Worm (Caenorhabditis elegans) whole organism, L2 larva: ENCODE measurements around the gene srw-87.

ENCODE experiments used
- C34F6.9 ChIP-seq: fragments of 150-350 bp; optimal IDR thresholded peaks from 2 replicates; lab custom pipeline; 2014; ENCODE audit warnings: missing biosample characterization, missing genetic modification characterization
- F13H6.1 ChIP-seq: sonication (generic microtip); optimal IDR thresholded peaks from 2 replicates; lab custom pipeline; 2016; ENCODE audit warnings: missing genetic modification characterization, missing compliant biosample characterization
- R02D3.7 ChIP-seq: fragments of 150-350 bp; optimal IDR thresholded peaks from 2 replicates; lab custom pipeline; 2014; ENCODE audit warnings: missing biosample characterization, missing genetic modification characterization
- Y55F3AM.14 ChIP-seq: fragments of 200-800 bp; sonication (Bioruptor generic); optimal IDR thresholded peaks from 2 replicates; lab custom pipeline; 2018; ENCODE audit warnings: mild to moderate bottlenecking, missing genetic modification characterization, missing compliant biosample characterization
- ZK546.5 ChIP-seq: sonication (generic microtip); optimal IDR thresholded peaks from 2 replicates; lab custom pipeline; 2017; ENCODE audit warnings: missing biosample characterization, missing genetic modification characterization
- blmp-1 ChIP-seq: sonication (generic microtip); optimal IDR thresholded peaks from 2 replicates; lab custom pipeline; 2017; ENCODE audit warnings: missing genetic modification characterization, mild to moderate bottlenecking, missing compliant biosample characterization, antibody characterized with exemption, moderate library complexity; ENCODE audit not compliant: insufficient read depth
- crh-2 ChIP-seq: sonication (generic microtip); optimal IDR thresholded peaks from 2 replicates; lab custom pipeline; 2017; ENCODE audit warnings: missing biosample characterization, missing genetic modification characterization
- dmd-4 ChIP-seq: sonication (generic microtip); optimal IDR thresholded peaks from 2 replicates; lab custom pipeline; 2017; ENCODE audit warnings: missing biosample characterization, missing genetic modification characterization
- egl-27 ChIP-seq: sonication (generic microtip); optimal IDR thresholded peaks from 3 replicates; lab custom pipeline; 2017; ENCODE audit warnings: missing biosample characterization, missing genetic modification reagents, missing genetic modification characterization
- elt-1 ChIP-seq: fragments of 150-350 bp; optimal IDR thresholded peaks from 2 replicates; lab custom pipeline; 2014; ENCODE audit warnings: missing biosample characterization, missing genetic modification characterization
- elt-3 ChIP-seq: sonication (generic microtip); optimal IDR thresholded peaks from 2 replicates; lab custom pipeline; 2017; ENCODE audit warnings: missing biosample characterization, missing genetic modification characterization
- fos-1 ChIP-seq: fragments of 150-350 bp; optimal IDR thresholded peaks from 2 replicates; lab custom pipeline; 2014; ENCODE audit warnings: missing biosample characterization, missing genetic modification characterization
- gmeb-1 ChIP-seq: fragments of 150-350 bp; optimal IDR thresholded peaks from 2 replicates; lab custom pipeline; 2014; ENCODE audit warnings: missing biosample characterization, missing genetic modification characterization
- lin-11 ChIP-seq: fragments of 150-350 bp; sonication (generic microtip); optimal IDR thresholded peaks from 2 replicates; lab custom pipeline; 2014; ENCODE audit warnings: missing biosample characterization, missing genetic modification characterization, inconsistent platforms, mixed read lengths
- lin-13 ChIP-seq: fragments of 150-350 bp; optimal IDR thresholded peaks from 2 replicates; lab custom pipeline; 2014; ENCODE audit warnings: missing biosample characterization, missing genetic modification reagents, missing genetic modification characterization
- lsy-2 ChIP-seq, 2 experiments: fragments of 150-350 bp in 1 of 2; sonication (generic microtip) in 1 of 2; optimal IDR thresholded peaks; 2 replicates each; lab custom pipeline; 2014 to 2017; ENCODE audit warnings: missing biosample characterization in 2 of 2, missing genetic modification characterization in 2 of 2
- mbf-1 ChIP-seq: sonication (generic microtip); optimal IDR thresholded peaks from 2 replicates; lab custom pipeline; 2017; ENCODE audit warnings: missing biosample characterization, missing genetic modification characterization
- mdl-1 ChIP-seq, 2 experiments: fragments of 150-350 bp in 1 of 2; sonication (generic microtip) in 1 of 2; optimal IDR thresholded peaks; 2 replicates each; lab custom pipeline; 2017; ENCODE audit warnings: missing biosample characterization in 2 of 2, missing genetic modification characterization in 2 of 2
- nhr-10 ChIP-seq: sonication (generic microtip); optimal IDR thresholded peaks from 2 replicates; lab custom pipeline; 2017; ENCODE audit warnings: missing biosample characterization, missing genetic modification characterization
- nhr-129 ChIP-seq: fragments of 150-350 bp; optimal IDR thresholded peaks from 2 replicates; lab custom pipeline; 2014; ENCODE audit warnings: missing biosample characterization, missing genetic modification characterization
- nhr-23 ChIP-seq: fragments of 150-350 bp; optimal IDR thresholded peaks from 2 replicates; lab custom pipeline; 2014; ENCODE audit warnings: missing biosample characterization, missing genetic modification reagents, missing genetic modification characterization
- nhr-6 ChIP-seq: fragments of 150-350 bp; optimal IDR thresholded peaks from 2 replicates; lab custom pipeline; 2014; ENCODE audit warnings: missing biosample characterization, missing genetic modification characterization
- peb-1 ChIP-seq: fragments of 150-350 bp; optimal IDR thresholded peaks from 2 replicates; lab custom pipeline; 2014; ENCODE audit warnings: missing biosample characterization, missing genetic modification characterization
- sem-4 ChIP-seq: fragments of 150-350 bp; optimal IDR thresholded peaks from 2 replicates; lab custom pipeline; 2014; ENCODE audit warnings: missing biosample characterization, missing genetic modification reagents, missing genetic modification characterization
- sma-3 ChIP-seq: sonication (generic microtip); optimal IDR thresholded peaks from 2 replicates; lab custom pipeline; 2016; ENCODE audit warnings: missing genetic modification reagents, missing genetic modification characterization, missing compliant biosample characterization
- sma-9 ChIP-seq, 2 experiments: fragments of 150-350 bp in 1 of 2; sonication (generic microtip) in 1 of 2; optimal IDR thresholded peaks; 2 replicates each; lab custom pipeline; 2014 to 2016; ENCODE audit warnings: missing genetic modification characterization in 2 of 2, mild to moderate bottlenecking in 1 of 2, missing biosample characterization in 1 of 2, missing compliant biosample characterization in 1 of 2, missing genetic modification reagents in 1 of 2, moderate library complexity in 1 of 2
- snpc-4 ChIP-seq: fragments of 150-350 bp; optimal IDR thresholded peaks from 2 replicates; lab custom pipeline; 2014; ENCODE audit warnings: missing biosample characterization, missing genetic modification characterization
- unc-39 ChIP-seq: fragments of 150-350 bp; optimal IDR thresholded peaks from 2 replicates; lab custom pipeline; 2014; ENCODE audit warnings: missing biosample characterization, missing genetic modification characterization
- unc-55 ChIP-seq: fragments of 150-350 bp; sonication (generic microtip); optimal IDR thresholded peaks from 3 replicates; lab custom pipeline; 2014; ENCODE audit warnings: missing biosample characterization, missing genetic modification reagents, missing genetic modification characterization
- unc-62 ChIP-seq: fragments of 150-350 bp; optimal IDR thresholded peaks from 2 replicates; lab custom pipeline; 2014; ENCODE audit warnings: missing biosample characterization, missing genetic modification reagents, missing genetic modification characterization
- zag-1 ChIP-seq: fragments of 150-350 bp; optimal IDR thresholded peaks from 2 replicates; lab custom pipeline; 2014; ENCODE audit warnings: missing biosample characterization, missing genetic modification characterization

Gene srw-87

DNA sequence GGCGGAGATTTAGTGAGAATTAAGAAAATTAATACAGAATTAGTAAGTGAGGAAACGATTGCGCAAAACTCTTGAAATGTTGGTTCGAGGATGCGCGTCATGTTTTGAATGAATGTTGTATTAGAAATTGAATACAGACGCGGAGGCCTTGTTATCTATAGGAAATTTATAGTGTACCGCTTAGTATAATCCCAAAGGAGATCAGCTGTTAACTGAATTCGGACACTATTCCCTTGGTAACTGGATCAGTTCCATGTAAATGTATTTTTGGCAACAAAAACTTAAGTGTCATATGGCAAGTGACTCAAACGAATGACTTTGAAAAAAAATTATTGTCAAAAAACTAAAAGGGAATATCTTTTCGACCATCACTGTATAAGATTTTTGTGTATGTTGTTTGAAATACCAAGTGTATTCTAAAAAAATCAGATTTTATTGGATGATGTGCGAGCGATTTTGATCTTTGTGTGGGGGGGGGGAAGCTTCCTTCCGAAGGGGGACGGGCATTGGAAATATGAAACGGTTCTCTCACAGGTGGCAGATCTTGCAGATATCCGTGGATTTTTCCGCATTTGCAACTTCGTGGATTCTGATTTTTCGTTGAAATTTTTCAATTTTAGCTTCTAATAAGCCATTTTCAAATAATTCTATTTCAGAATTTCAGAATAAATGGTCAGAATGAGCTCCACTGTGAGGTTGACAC lies 10.1 kb downstream of the srw-87 start, which contains the start of the genes W08G11.5 and W08G11.1:
Gene W08G11.5, minus strand, starts transcription at position 101 of the 703 bp plus-strand sequence.
Gene W08G11.1, plus strand, starts transcription at position 653 of the 703 bp plus-strand sequence.
- TF ChIP-seq mbf-1 (tag; lab: Kevin White, UChicago): no peak
- TF ChIP-seq ZK546.5 (tag; lab: Kevin White, UChicago): no peak
- no peak for TF ChIP-seq crh-2 (tag; lab: Kevin White, UChicago)

DNA sequence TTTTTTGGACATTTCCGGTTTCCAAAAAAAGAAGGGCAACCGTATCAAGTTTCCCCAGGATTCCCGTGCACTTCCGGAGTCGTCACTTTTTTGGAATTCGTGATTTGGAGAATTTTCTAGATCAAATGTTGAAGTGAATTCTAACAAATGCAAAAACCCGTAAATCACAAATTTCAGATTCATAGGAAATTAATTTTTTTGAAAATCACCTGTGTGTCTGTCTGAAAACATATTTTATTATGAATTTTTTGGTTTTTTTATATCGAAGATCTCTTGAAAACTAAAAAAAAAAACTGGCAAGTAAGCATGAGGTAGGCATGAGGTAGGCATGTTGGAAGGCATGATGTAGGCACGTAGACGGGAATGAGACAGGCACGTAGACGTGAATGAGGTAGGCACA lies 13.6 kb downstream of the srw-87 start:
- TF ChIP-seq sem-4 (tag; lab: Kevin White, UChicago) (no peak), Y55F3AM.14 (GFP tag; lab: Kevin White, UChicago) (no peak), unc-62 (GFP tag; lab: Kevin White, UChicago) (no peak), gmeb-1 (tag; lab: Kevin White, UChicago) (no peak), elt-3 (tag; lab: Kevin White, UChicago) (no peak), egl-27 (tag; lab: Kevin White, UChicago) (no peak), mbf-1 (tag; lab: Kevin White, UChicago) (no peak), F13H6.1 (tag; lab: Kevin White, UChicago) (no peak)

DNA sequence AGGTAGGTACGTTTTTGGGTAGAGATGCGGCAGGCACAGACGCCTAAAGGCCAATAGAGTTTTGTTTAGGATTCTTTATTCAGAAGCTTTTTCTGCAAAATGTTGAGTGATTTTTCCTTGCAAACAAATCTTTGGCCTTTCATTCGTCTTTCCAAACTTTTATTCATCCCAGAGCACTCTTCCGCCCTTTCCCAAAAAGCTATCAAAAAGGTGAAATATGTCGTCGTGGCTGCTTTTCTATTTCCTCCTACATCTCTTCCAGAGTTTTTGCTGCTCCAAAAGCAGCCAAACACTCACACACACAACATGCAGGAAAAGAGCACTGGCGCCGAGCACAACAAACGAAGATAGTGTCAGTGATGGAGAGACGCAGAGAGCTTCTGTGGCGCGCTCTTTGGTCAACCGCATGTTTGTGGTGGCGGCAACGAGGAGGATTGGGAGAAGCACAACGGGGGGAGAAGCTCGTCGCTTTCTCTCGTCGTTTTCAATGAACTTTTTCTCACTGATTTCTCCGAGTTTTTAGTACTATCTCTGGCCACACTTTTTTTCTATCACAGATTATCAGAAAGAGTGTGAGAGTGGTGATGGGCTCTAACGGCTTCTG lies 14.5 kb downstream of the srw-87 start:
- TF ChIP-seq F13H6.1 (tag; lab: Kevin White, UChicago) (peak; percentile 71), C34F6.9 (tag; lab: Kevin White, UChicago) (peak; percentile 63), peb-1 (no peak), nhr-23 (tag; lab: Kevin White, UChicago) (no peak), snpc-4 (peak; percentile 11), blmp-1 (tag; lab: Kevin White, UChicago) (no peak), sma-3 (no peak), mdl-1 (tag; optimal IDR thresholded peaks at IDR 0.05; lab: Kevin White, UChicago) (peak in 1 of 2 experiments; percentile 43), unc-62 (GFP tag; lab: Kevin White, UChicago) (no peak), lin-11 (tag; lab: Kevin White, UChicago) (peak; percentile 29), fos-1 (tag; lab: Kevin White, UChicago) (peak; percentile 52), R02D3.7 (tag; lab: Kevin White, UChicago) (no peak), dmd-4 (tag; lab: Kevin White, UChicago) (no peak), sma-9 (GFP tag; optimal IDR thresholded peaks at IDR 0.05; lab: Kevin White, UChicago) (peak; percentile 60), sma-9 (tag; optimal IDR thresholded peaks at IDR 0.05; lab: Kevin White, UChicago) (no peak), nhr-10 (no peak), lsy-2 (tag; optimal IDR thresholded peaks at IDR 0.05; lab: Kevin White, UChicago) (peak in 1 of 2 experiments; percentile 50), gmeb-1 (tag; lab: Kevin White, UChicago) (peak; percentile 41), nhr-129 (tag; lab: Kevin White, UChicago) (peak; percentile 72), Y55F3AM.14 (GFP tag; lab: Kevin White, UChicago) (peak; percentile 19), lin-13 (GFP tag; lab: Kevin White, UChicago) (peak; percentile 20), unc-39 (no peak), nhr-6 (tag; lab: Kevin White, UChicago) (no peak), elt-1 (tag; lab: Kevin White, UChicago) (no peak), crh-2 (tag; lab: Kevin White, UChicago) (peak; percentile 29), unc-55 (GFP tag; lab: Kevin White, UChicago) (peak; percentile 78)

- TF ChIP-seq lsy-2 (tag; optimal IDR thresholded peaks at IDR 0.05; lab: Kevin White, UChicago) (no peak), elt-1 (tag; lab: Kevin White, UChicago) (no peak), sem-4 (tag; lab: Kevin White, UChicago) (no peak), zag-1 (tag; lab: Kevin White, UChicago) (no peak), dmd-4 (tag; lab: Kevin White, UChicago) (no peak), mdl-1 (tag; optimal IDR thresholded peaks at IDR 0.05; lab: Kevin White, UChicago) (no peak), snpc-4 (peak; percentile 88), egl-27 (tag; lab: Kevin White, UChicago) (no peak), nhr-23 (tag; lab: Kevin White, UChicago) (no peak)
Observed at ce11 chrV:16351757-16352156, 15.3 kb downstream of the srw-87 start.
